Fruit fly (Drosophila melanogaster): Measurements from ENCODE around the gene CG16965.

DNA sequence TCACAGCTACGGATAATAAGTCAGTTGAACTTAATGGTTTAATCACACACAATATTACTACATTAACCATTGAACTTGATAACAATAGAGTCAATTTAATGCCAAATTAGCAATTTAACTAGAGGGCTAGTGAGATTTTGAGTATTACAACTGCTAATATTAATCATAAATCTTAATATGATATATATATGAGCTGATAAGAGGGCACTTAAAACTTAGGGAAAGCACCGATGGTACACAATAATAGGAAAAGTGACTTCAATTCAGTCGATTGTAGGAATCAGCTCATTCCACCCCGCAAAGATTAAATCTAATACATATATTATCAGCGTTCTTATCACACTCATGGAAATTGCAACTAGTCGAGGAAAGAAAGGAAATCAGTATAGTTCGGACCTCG is at the start of gene CG16965:
- TF ChIP-seq CTCF (optimal IDR thresholded peaks at IDR 0.05) (no peak), CG8478 (optimal IDR thresholded peaks at IDR 0.05) (no peak)

Measured in S2 (cell line).